Worm (Caenorhabditis elegans) whole organism, young adult: ENCODE data around the gene vps-54.

Experiments
- B0261.1 ChIP-seq: sonication (generic microtip); optimal IDR thresholded peaks from 2 replicates; lab custom pipeline; 2016; ENCODE audit warnings: mild to moderate bottlenecking, missing genetic modification characterization, moderate library complexity, missing compliant biosample characterization
- D2030.7 ChIP-seq: fragments of 200-800 bp; sonication (Bioruptor generic); IDR thresholded peaks from 2 replicates; pipeline ENCODE4 v1.3.6; 2022; ENCODE audit warnings: missing genetic modification reagents, missing genetic modification characterization, missing compliant biosample characterization
- F23B12.7 ChIP-seq: sonication (generic microtip); optimal IDR thresholded peaks from 2 replicates; lab custom pipeline; 2017; ENCODE audit warnings: missing genetic modification characterization, mild to moderate bottlenecking, missing compliant biosample characterization, antibody characterized with exemption, moderate library complexity; ENCODE audit not compliant: insufficient read depth
- F33H1.4 ChIP-seq: fragments of 200-800 bp; sonication (Bioruptor generic); IDR thresholded peaks from 2 replicates; pipeline ENCODE4 v1.3.6; 2022; ENCODE audit warnings: missing genetic modification reagents, missing genetic modification characterization, missing compliant biosample characterization
- F39B2.1 ChIP-seq: fragments of 200-800 bp; sonication (Bioruptor generic); IDR thresholded peaks from 2 replicates; pipeline ENCODE4 v1.3.6; 2022; ENCODE audit warnings: missing genetic modification reagents, missing genetic modification characterization, missing compliant biosample characterization
- F52B5.7 ChIP-seq: sonication (generic microtip); optimal IDR thresholded peaks from 2 replicates; lab custom pipeline; 2016; ENCODE audit warnings: mild to moderate bottlenecking, missing genetic modification characterization, missing compliant biosample characterization
- F55B11.4 ChIP-seq: sonication (generic microtip); optimal IDR thresholded peaks from 2 replicates; lab custom pipeline; 2016; ENCODE audit warnings: missing compliant biosample characterization, missing genetic modification characterization, borderline replicate concordance; ENCODE audit not compliant: insufficient read depth
- K11D2.4 ChIP-seq: fragments of 200-800 bp; sonication (Bioruptor generic); IDR thresholded peaks from 2 replicates; pipeline ENCODE4 v1.3.6; 2022; ENCODE audit warnings: missing genetic modification reagents, missing genetic modification characterization, missing compliant biosample characterization
- T07F8.4 ChIP-seq: sonication (generic microtip); optimal IDR thresholded peaks from 2 replicates; lab custom pipeline; 2016; ENCODE audit warnings: mild to moderate bottlenecking, missing genetic modification characterization, moderate library complexity, missing compliant biosample characterization
- Y67H2A.10 ChIP-seq: fragments of 200-800 bp; sonication (Bioruptor generic); conservative IDR thresholded peaks from 2 replicates; pipeline ENCODE4 v1.3.6; 2022; ENCODE audit warnings: missing genetic modification reagents, missing genetic modification characterization, missing compliant biosample characterization
- ama-1 ChIP-seq, 3 experiments: fragments of 150-350 bp in 1 of 3; sonication (generic microtip) in 2 of 3; optimal IDR thresholded peaks; 2 replicates each; lab custom pipeline; 2014 to 2018; ENCODE audit warnings: missing biosample characterization in 2 of 3, missing genetic modification characterization in 2 of 3, missing genetic modification reagents in 2 of 3
- attf-3 ChIP-seq: fragments of 200-800 bp; sonication (Bioruptor generic); conservative IDR thresholded peaks from 2 replicates; pipeline ENCODE4 v1.3.6; 2022; ENCODE audit warnings: missing genetic modification reagents, missing genetic modification characterization, missing compliant biosample characterization
- bed-1 ChIP-seq: fragments of 200-800 bp; sonication (Bioruptor generic); IDR thresholded peaks from 2 replicates; pipeline ENCODE4 v1.3.6; 2022; ENCODE audit warnings: missing genetic modification reagents, missing genetic modification characterization, missing compliant biosample characterization
- bed-2 ChIP-seq: fragments of 200-800 bp; sonication (Bioruptor generic); IDR thresholded peaks from 2 replicates; pipeline ENCODE4 v1.3.6; 2022; ENCODE audit warnings: missing genetic modification reagents, missing genetic modification characterization, missing compliant biosample characterization
- cebp-2 ChIP-seq: fragments of 200-800 bp; sonication (Bioruptor generic); IDR thresholded peaks from 2 replicates; pipeline ENCODE4 v1.3.6; 2022; ENCODE audit warnings: missing genetic modification characterization, missing compliant biosample characterization
- ceh-40 ChIP-seq: fragments of 200-800 bp; sonication (Bioruptor generic); IDR thresholded peaks from 2 replicates; pipeline ENCODE4 v1.3.6; 2022; ENCODE audit warnings: missing genetic modification characterization, missing compliant biosample characterization
- ceh-58 ChIP-seq: fragments of 200-800 bp; sonication (Bioruptor generic); IDR thresholded peaks from 2 replicates; pipeline ENCODE4 v1.3.6; 2022; ENCODE audit warnings: missing genetic modification characterization, missing compliant biosample characterization
- die-1 ChIP-seq: sonication (generic microtip); optimal IDR thresholded peaks from 2 replicates; lab custom pipeline; 2016; ENCODE audit warnings: missing genotype, mild to moderate bottlenecking, missing genetic modification characterization, missing compliant biosample characterization
- dox-1 ChIP-seq: fragments of 200-800 bp; sonication (Bioruptor generic); IDR thresholded peaks from 2 replicates; pipeline ENCODE4 v1.3.6; 2022; ENCODE audit warnings: missing genetic modification reagents, missing genetic modification characterization, missing compliant biosample characterization
- dpl-1 ChIP-seq: fragments of 150-350 bp; optimal IDR thresholded peaks from 2 replicates; lab custom pipeline; 2014; ENCODE audit warnings: missing biosample characterization, missing genetic modification reagents, missing genetic modification characterization
- efl-1 ChIP-seq: fragments of 150-350 bp; optimal IDR thresholded peaks from 2 replicates; lab custom pipeline; 2014; ENCODE audit warnings: missing biosample characterization, missing genetic modification reagents, missing genetic modification characterization
- egl-18 ChIP-seq: fragments of 200-800 bp; sonication (Bioruptor generic); IDR thresholded peaks from 2 replicates; pipeline ENCODE4 v1.3.6; 2022; ENCODE audit warnings: missing genetic modification reagents, missing genetic modification characterization, missing compliant biosample characterization
- egl-44 ChIP-seq: fragments of 200-800 bp; sonication (Bioruptor generic); IDR thresholded peaks from 2 replicates; pipeline ENCODE4 v1.3.6; 2022; ENCODE audit warnings: missing genetic modification reagents, missing genetic modification characterization, missing compliant biosample characterization
- egrh-3 ChIP-seq: fragments of 200-800 bp; sonication (Bioruptor generic); IDR thresholded peaks from 2 replicates; pipeline ENCODE4 v1.3.6; 2022; ENCODE audit warnings: missing genetic modification reagents, missing genetic modification characterization, missing compliant biosample characterization
- fkh-3 ChIP-seq: sonication (generic microtip); optimal IDR thresholded peaks from 2 replicates; lab custom pipeline; 2016; ENCODE audit warnings: mild to moderate bottlenecking, missing genetic modification characterization, missing compliant biosample characterization
- gei-17 ChIP-seq: fragments of 200-800 bp; sonication (Bioruptor generic); optimal IDR thresholded peaks from 2 replicates; lab custom pipeline; 2018; ENCODE audit warnings: mild to moderate bottlenecking, missing genetic modification characterization, missing compliant biosample characterization
- him-1 ChIP-seq: sonication (generic microtip); optimal IDR thresholded peaks from 2 replicates; lab custom pipeline; 2016; ENCODE audit warnings: missing genotype, missing genetic modification reagents, missing genetic modification characterization, missing compliant biosample characterization
- hlh-26 ChIP-seq: fragments of 200-800 bp; sonication (Bioruptor generic); conservative IDR thresholded peaks from 2 replicates; pipeline ENCODE4 v1.3.6; 2022; ENCODE audit warnings: missing genetic modification reagents, missing genetic modification characterization, missing compliant biosample characterization
- hmg-20 ChIP-seq: fragments of 200-800 bp; sonication (Bioruptor generic); IDR thresholded peaks from 2 replicates; pipeline ENCODE4 v1.3.6; 2022; ENCODE audit warnings: missing genetic modification reagents, missing genetic modification characterization, missing compliant biosample characterization
- hrde-1 ChIP-seq: sonication (generic microtip); optimal IDR thresholded peaks from 2 replicates; lab custom pipeline; 2016; ENCODE audit warnings: missing genetic modification characterization, mild to moderate bottlenecking, missing compliant biosample characterization, moderate library complexity, missing genotype, missing genetic modification reagents, borderline replicate concordance
- hsf-1 ChIP-seq: fragments of 200-800 bp; sonication (Bioruptor generic); IDR thresholded peaks from 2 replicates; pipeline ENCODE4 v1.3.6; 2022; ENCODE audit warnings: missing genetic modification reagents, missing genetic modification characterization, missing compliant biosample characterization
- lir-1 ChIP-seq: fragments of 200-800 bp; sonication (Bioruptor generic); conservative IDR thresholded peaks from 2 replicates; pipeline ENCODE4 v1.3.6; 2022; ENCODE audit warnings: missing genetic modification reagents, missing genetic modification characterization, missing compliant biosample characterization
- madf-8 ChIP-seq: fragments of 200-800 bp; sonication (Bioruptor generic); conservative IDR thresholded peaks from 2 replicates; pipeline ENCODE4 v1.3.6; 2022; ENCODE audit warnings: missing genetic modification reagents, missing genetic modification characterization, missing compliant biosample characterization
- mcd-1 ChIP-seq: fragments of 200-800 bp; sonication (Bioruptor generic); IDR thresholded peaks from 2 replicates; pipeline ENCODE4 v1.3.6; 2022; ENCODE audit warnings: missing genetic modification reagents, missing genetic modification characterization, missing compliant biosample characterization
- mel-28 ChIP-seq: sonication (generic microtip); optimal IDR thresholded peaks from 2 replicates; lab custom pipeline; 2016; ENCODE audit warnings: borderline replicate concordance, mild to moderate bottlenecking, missing genetic modification characterization, missing compliant biosample characterization
- nfya-1 ChIP-seq: sonication (generic microtip); optimal IDR thresholded peaks from 2 replicates; lab custom pipeline; 2017; ENCODE audit warnings: antibody characterized with exemption, missing compliant biosample characterization, missing genetic modification characterization, borderline replicate concordance; ENCODE audit not compliant: insufficient read depth
- nfyb-1 ChIP-seq: fragments of 200-800 bp; sonication (Bioruptor generic); IDR thresholded peaks from 2 replicates; pipeline ENCODE4 v1.3.6; 2022; ENCODE audit warnings: missing genetic modification reagents, missing genetic modification characterization, missing compliant biosample characterization
- pbrm-1 ChIP-seq: fragments of 200-800 bp; sonication (Bioruptor generic); IDR thresholded peaks from 2 replicates; pipeline ENCODE4 v1.3.6; 2022; ENCODE audit warnings: missing genetic modification reagents, missing genetic modification characterization, missing compliant biosample characterization
- pha-4 ChIP-seq: fragments of 150-350 bp; sonication (generic microtip); optimal IDR thresholded peaks from 2 replicates; lab custom pipeline; 2014; ENCODE audit warnings: missing biosample characterization, missing genetic modification reagents, missing genetic modification characterization
- rcor-1 ChIP-seq: fragments of 200-800 bp; sonication (Bioruptor generic); IDR thresholded peaks from 2 replicates; pipeline ENCODE4 v1.3.6; 2022; ENCODE audit warnings: missing genetic modification reagents, missing genetic modification characterization, missing compliant biosample characterization
- sdz-38 ChIP-seq: sonication (generic microtip); optimal IDR thresholded peaks from 2 replicates; lab custom pipeline; 2016; ENCODE audit warnings: missing genotype, missing genetic modification characterization, missing compliant biosample characterization
- sea-2 ChIP-seq: fragments of 200-800 bp; sonication (Bioruptor generic); IDR thresholded peaks from 2 replicates; pipeline ENCODE4 v1.3.6; 2022; ENCODE audit warnings: missing genetic modification characterization, missing compliant biosample characterization
- snpc-1.3 ChIP-seq: sonication (generic microtip); optimal IDR thresholded peaks from 2 replicates; lab custom pipeline; 2017; ENCODE audit warnings: missing genetic modification characterization, mild to moderate bottlenecking, missing compliant biosample characterization, antibody characterized with exemption, moderate library complexity, missing genotype, missing genetic modification reagents; ENCODE audit not compliant: insufficient read depth
- somi-1 ChIP-seq: fragments of 200-800 bp; sonication (Bioruptor generic); optimal IDR thresholded peaks from 2 replicates; lab custom pipeline; 2018; ENCODE audit warnings: mild to moderate bottlenecking, missing genetic modification characterization, missing compliant biosample characterization
- tbx-9 ChIP-seq: sonication (generic microtip); optimal IDR thresholded peaks from 2 replicates; lab custom pipeline; 2016; ENCODE audit warnings: borderline replicate concordance, missing genetic modification characterization, inconsistent platforms, missing compliant biosample characterization
- tlf-1 ChIP-seq: fragments of 200-800 bp; sonication (Bioruptor generic); optimal IDR thresholded peaks from 2 replicates; lab custom pipeline; 2018; ENCODE audit warnings: mild to moderate bottlenecking, missing genetic modification characterization, missing compliant biosample characterization
- zim-3 ChIP-seq: sonication (generic microtip); optimal IDR thresholded peaks from 2 replicates; lab custom pipeline; 2017; ENCODE audit warnings: mild to moderate bottlenecking, missing genetic modification characterization, moderate library complexity, missing compliant biosample characterization
- ztf-26 ChIP-seq: sonication (generic microtip); optimal IDR thresholded peaks from 2 replicates; lab custom pipeline; 2017; ENCODE audit warnings: missing genetic modification characterization, missing compliant biosample characterization

Gene vps-54

DNA sequence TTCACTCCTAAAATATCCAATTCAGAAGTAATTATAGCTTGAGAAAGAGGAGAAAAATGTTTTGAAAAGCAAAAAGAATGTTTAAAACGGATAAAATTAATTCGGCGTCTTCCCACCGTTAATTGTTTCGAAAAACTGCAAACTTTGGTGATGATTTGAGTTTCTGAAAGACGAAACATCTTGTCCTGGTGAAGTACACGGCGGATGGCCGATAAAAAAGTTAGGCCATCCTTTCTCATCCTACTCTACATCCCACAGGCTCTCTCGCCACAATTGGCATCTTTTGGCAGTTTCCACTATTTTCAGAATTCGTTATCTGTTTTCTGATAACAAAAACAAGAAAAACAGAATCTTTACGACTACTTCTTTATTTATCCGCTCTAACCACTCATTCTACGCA, 50.3 kb downstream of the vps-54 start, which contains the start of the genes C35A5.8 and hda-11 (continued):
- TF ChIP-seq tlf-1 (peak; percentile 10), hmg-20 (GFP tag; lab: Robert Waterston, UW) (0 out of 2 replicates have a peak, but pooled peaks have one; percentile 7), egl-18 (GFP tag; lab: Robert Waterston, UW) (no peak), ceh-58 (GFP tag; lab: Robert Waterston, UW) (no peak), mel-28 (tag; lab: Kevin White, UChicago) (no peak), B0261.1 (no peak), ceh-40 (GFP tag; lab: Robert Waterston, UW) (no peak), F55B11.4 (no peak), dpl-1 (GFP tag; lab: Kevin White, UChicago) (no peak), F23B12.7 (no peak), bed-1 (GFP tag; lab: Robert Waterston, UW) (no peak), sea-2 (GFP tag; lab: Robert Waterston, UW) (no peak), pbrm-1 (0 out of 2 replicates have a peak, but pooled peaks have one; percentile 22), zim-3 (peak; percentile 57), him-1 (tag; lab: Kevin White, UChicago) (peak; percentile 39), egl-44 (no peak), cebp-2 (no peak), bed-2 (GFP tag; lab: Robert Waterston, UW) (peak; percentile 54; the same call in 1 of the 2 replicates), hsf-1 (GFP tag; lab: Robert Waterston, UW) (no peak), nfya-1 (tag; lab: Kevin White, UChicago) (no peak), hlh-26 (no peak), D2030.7 (peak; percentile 67), F52B5.7 (no peak), die-1 (no peak), F39B2.1 (GFP tag; lab: Robert Waterston, UW) (no peak), fkh-3 (tag; lab: Kevin White, UChicago) (no peak), sdz-38 (tag; lab: Kevin White, UChicago) (peak; percentile 23), dox-1 (GFP tag; lab: Robert Waterston, UW) (peak; percentile 82), madf-8 (GFP tag; lab: Robert Waterston, UW) (0 out of 2 replicates have a peak, but pooled peaks have one; percentile 12), efl-1 (no peak), nfyb-1 (no peak), lir-1 (peak; percentile 75), hrde-1 (tag; lab: Kevin White, UChicago) (no peak), Y67H2A.10 (GFP tag; lab: Robert Waterston, UW) (no peak), attf-3 (GFP tag; lab: Robert Waterston, UW) (no peak), rcor-1 (GFP tag; lab: Robert Waterston, UW) (peak; percentile 86), mcd-1 (peak; percentile 63), snpc-1.3 (no peak), gei-17 (GFP tag; lab: Kevin White, UChicago) (no peak), T07F8.4 (tag; lab: Kevin White, UChicago) (no peak), ztf-26 (tag; lab: Kevin White, UChicago) (no peak), egrh-3 (GFP tag; lab: Robert Waterston, UW) (no peak), K11D2.4 (GFP tag; lab: Robert Waterston, UW) (peak; percentile 73), pha-4 (tag; lab: Kevin White, UChicago) (no peak), ama-1 (optimal IDR thresholded peaks at IDR 0.05; lab: Kevin White, UChicago) (no peak), ama-1 (GFP tag; optimal IDR thresholded peaks at IDR 0.05; lab: Kevin White, UChicago) (no peak), tbx-9 (no peak), somi-1 (no peak), F33H1.4 (peak; percentile 37; the same call in 1 of the 2 replicates)
